Worm (Caenorhabditis elegans) whole organism, L1 larva: ENCODE measurements around the gene cysl-2.

Experiments
- C04F5.9 ChIP-seq: sonication (generic microtip); optimal IDR thresholded peaks from 2 replicates; lab custom pipeline; 2016; ENCODE audit warnings: missing genetic modification characterization, missing compliant biosample characterization
- C16A3.4 ChIP-seq: fragments of 150-350 bp; optimal IDR thresholded peaks from 2 replicates; lab custom pipeline; 2014; ENCODE audit warnings: missing biosample characterization, missing genetic modification characterization
- C34B4.2 ChIP-seq: sonication (generic microtip); optimal IDR thresholded peaks from 2 replicates; lab custom pipeline; 2017; ENCODE audit warnings: mild to moderate bottlenecking, missing genetic modification characterization, missing compliant biosample characterization
- F16B12.6 ChIP-seq: fragments of 150-350 bp; optimal IDR thresholded peaks from 2 replicates; lab custom pipeline; 2014; ENCODE audit warnings: missing biosample characterization, missing genetic modification characterization
- Y116A8C.19 ChIP-seq: sonication (generic microtip); optimal IDR thresholded peaks from 2 replicates; lab custom pipeline; 2016; ENCODE audit warnings: missing compliant biosample characterization, missing genetic modification characterization, borderline replicate concordance
- aha-1 ChIP-seq: fragments of 150-350 bp; optimal IDR thresholded peaks from 2 replicates; lab custom pipeline; 2014; ENCODE audit warnings: missing biosample characterization, missing genetic modification characterization
- aly-2 ChIP-seq: fragments of 150-350 bp; optimal IDR thresholded peaks from 2 replicates; lab custom pipeline; 2014; ENCODE audit warnings: missing biosample characterization, missing genetic modification characterization
- blmp-1 ChIP-seq: fragments of 150-350 bp; optimal IDR thresholded peaks from 2 replicates; lab custom pipeline; 2014; ENCODE audit warnings: missing biosample characterization, missing genetic modification characterization
- ceh-82 ChIP-seq, 3 experiments: fragments of 150-350 bp in 1 of 3; sonication (generic microtip) in 2 of 3; optimal IDR thresholded peaks; 2 replicates each; lab custom pipeline; 2014 to 2017; ENCODE audit warnings: missing biosample characterization in 3 of 3, missing genetic modification characterization in 3 of 3
- ceh-88 ChIP-seq: fragments of 200-800 bp; sonication (Bioruptor generic); IDR thresholded peaks from 2 replicates; pipeline ENCODE4 v1.3.6; 2022; ENCODE audit warnings: missing genetic modification characterization, missing compliant biosample characterization
- ceh-90 ChIP-seq: sonication (generic microtip); optimal IDR thresholded peaks from 2 replicates; lab custom pipeline; 2016; ENCODE audit warnings: missing genetic modification characterization, missing compliant biosample characterization
- ces-1 ChIP-seq: fragments of 150-350 bp; optimal IDR thresholded peaks from 2 replicates; lab custom pipeline; 2014; ENCODE audit warnings: missing biosample characterization, missing genetic modification reagents, missing genetic modification characterization
- dpl-1 ChIP-seq, 3 experiments: fragments of 150-350 bp in 2 of 3; sonication (generic microtip) in 1 of 3; optimal IDR thresholded peaks; 2 replicates each; lab custom pipeline; 2014 to 2017; ENCODE audit warnings: missing biosample characterization in 3 of 3, missing genetic modification characterization in 3 of 3, missing genetic modification reagents in 3 of 3
- efl-1 ChIP-seq, 4 experiments: fragments of 150-350 bp; optimal IDR thresholded peaks in 3 of 4; peaks in 1 of 4; 1 replicate in 1 of 4; 2 replicates in 3 of 4; lab custom pipeline; 2014; ENCODE audit warnings: missing biosample characterization in 2 of 4, missing genetic modification characterization in 2 of 4, missing genetic modification reagents in 2 of 4
- egl-13 ChIP-seq: sonication (generic microtip); optimal IDR thresholded peaks from 2 replicates; lab custom pipeline; 2016; ENCODE audit warnings: missing genotype, missing genetic modification reagents, missing genetic modification characterization, missing compliant biosample characterization
- elt-3 ChIP-seq, 6 experiments: fragments of 150-350 bp in 1 of 6; sonication (generic microtip); optimal IDR thresholded peaks; 2 replicates each; lab custom pipeline; 2017 to 2018; ENCODE audit warnings: missing biosample characterization in 6 of 6, missing genetic modification characterization in 6 of 6, inconsistent platforms in 1 of 6
- ets-5 ChIP-seq: fragments of 200-800 bp; sonication (Bioruptor generic); IDR thresholded peaks from 2 replicates; pipeline ENCODE4 v1.3.6; 2022; ENCODE audit warnings: missing genetic modification characterization, missing compliant biosample characterization
- fkh-10 ChIP-seq: sonication (generic microtip); optimal IDR thresholded peaks from 2 replicates; lab custom pipeline; 2017; ENCODE audit warnings: missing biosample characterization, missing genetic modification reagents, missing genetic modification characterization
- grh-1 ChIP-seq: fragments of 200-800 bp; sonication (Bioruptor generic); IDR thresholded peaks from 2 replicates; pipeline ENCODE4 v1.3.6; 2022; ENCODE audit warnings: missing genetic modification reagents, missing genetic modification characterization, missing compliant biosample characterization
- hlh-17 ChIP-seq: fragments of 200-800 bp; sonication (Bioruptor generic); optimal IDR thresholded peaks from 2 replicates; lab custom pipeline; 2018; ENCODE audit warnings: missing genetic modification characterization, mild to moderate bottlenecking, missing compliant biosample characterization, moderate library complexity, borderline replicate concordance
- hlh-4 ChIP-seq: sonication (generic microtip); optimal IDR thresholded peaks from 2 replicates; lab custom pipeline; 2016; ENCODE audit warnings: mild to moderate bottlenecking, missing genetic modification characterization, missing compliant biosample characterization
- hpl-2 ChIP-seq: fragments of 150-350 bp; optimal IDR thresholded peaks from 2 replicates; lab custom pipeline; 2014; ENCODE audit warnings: missing biosample characterization, missing genetic modification reagents, missing genetic modification characterization
- jun-1 ChIP-seq: fragments of 150-350 bp; optimal IDR thresholded peaks from 2 replicates; lab custom pipeline; 2014; ENCODE audit warnings: missing biosample characterization, missing genetic modification reagents, missing genetic modification characterization
- lin-13 ChIP-seq: fragments of 150-350 bp; optimal IDR thresholded peaks from 2 replicates; lab custom pipeline; 2014; ENCODE audit warnings: missing biosample characterization, missing genetic modification reagents, missing genetic modification characterization
- lin-14 ChIP-seq: fragments of 200-800 bp; sonication (Bioruptor generic); optimal IDR thresholded peaks from 2 replicates; lab custom pipeline; 2018; ENCODE audit warnings: mild to moderate bottlenecking, missing genetic modification characterization, moderate library complexity, missing compliant biosample characterization
- lin-15B ChIP-seq: fragments of 150-350 bp; sonication (generic microtip); optimal IDR thresholded peaks from 3 replicates; lab custom pipeline; 2014; ENCODE audit warnings: missing biosample characterization, missing genetic modification characterization
- lin-35 ChIP-seq, 2 experiments: fragments of 150-350 bp; optimal IDR thresholded peaks; 2 replicates each; lab custom pipeline; 2014; ENCODE audit warnings: missing biosample characterization in 2 of 2, missing genetic modification characterization in 2 of 2, missing genetic modification reagents in 2 of 2
- lir-3 ChIP-seq: sonication (generic microtip); optimal IDR thresholded peaks from 2 replicates; lab custom pipeline; 2016; ENCODE audit warnings: mild to moderate bottlenecking, missing genetic modification characterization, moderate library complexity, missing compliant biosample characterization; ENCODE audit not compliant: poor library complexity
- lsy-2 ChIP-seq, 2 experiments: fragments of 150-350 bp; optimal IDR thresholded peaks; 2 replicates each; lab custom pipeline; 2014; ENCODE audit warnings: missing biosample characterization in 2 of 2, missing genetic modification characterization in 2 of 2
- mab-9 ChIP-seq: fragments of 200-800 bp; sonication (Bioruptor generic); IDR thresholded peaks from 2 replicates; pipeline ENCODE4 v1.3.6; 2022; ENCODE audit warnings: missing genetic modification reagents, missing genetic modification characterization, missing compliant biosample characterization
- mef-2 ChIP-seq: fragments of 150-350 bp; optimal IDR thresholded peaks from 2 replicates; lab custom pipeline; 2014; ENCODE audit warnings: missing biosample characterization, missing genetic modification characterization
- mep-1 ChIP-seq: fragments of 150-350 bp; optimal IDR thresholded peaks from 2 replicates; lab custom pipeline; 2014; ENCODE audit warnings: missing biosample characterization, missing genetic modification characterization
- nhr-12 ChIP-seq: sonication (generic microtip); optimal IDR thresholded peaks from 2 replicates; lab custom pipeline; 2017; ENCODE audit warnings: missing biosample characterization, missing genetic modification characterization
- nhr-20 ChIP-seq: sonication (generic microtip); optimal IDR thresholded peaks from 2 replicates; lab custom pipeline; 2016; ENCODE audit warnings: mild to moderate bottlenecking, missing genetic modification characterization, missing compliant biosample characterization
- nhr-28 ChIP-seq: fragments of 150-350 bp; optimal IDR thresholded peaks from 2 replicates; lab custom pipeline; 2014; ENCODE audit warnings: missing biosample characterization, missing genetic modification characterization
- nhr-47 ChIP-seq: sonication (generic microtip); optimal IDR thresholded peaks from 2 replicates; lab custom pipeline; 2016; ENCODE audit warnings: mild to moderate bottlenecking, missing genetic modification characterization, moderate library complexity, missing compliant biosample characterization
- nhr-84 ChIP-seq: sonication (generic microtip); optimal IDR thresholded peaks from 2 replicates; lab custom pipeline; 2017; ENCODE audit warnings: missing biosample characterization, missing genetic modification characterization
- pax-3 ChIP-seq: fragments of 200-800 bp; sonication (Bioruptor generic); optimal IDR thresholded peaks from 2 replicates; lab custom pipeline; 2018; ENCODE audit warnings: mild to moderate bottlenecking, missing genetic modification characterization, moderate library complexity, missing compliant biosample characterization
- pqm-1 ChIP-seq: sonication (generic microtip); optimal IDR thresholded peaks from 3 replicates; lab custom pipeline; 2017; ENCODE audit warnings: missing biosample characterization, missing genetic modification characterization
- rnt-1 ChIP-seq: sonication (generic microtip); optimal IDR thresholded peaks from 2 replicates; lab custom pipeline; 2016; ENCODE audit warnings: mild to moderate bottlenecking, missing genetic modification characterization, moderate library complexity, missing compliant biosample characterization
- skn-1 ChIP-seq: fragments of 150-350 bp; optimal IDR thresholded peaks from 2 replicates; lab custom pipeline; 2014; ENCODE audit warnings: missing biosample characterization, missing genetic modification characterization
- snpc-4 ChIP-seq: fragments of 150-350 bp; optimal IDR thresholded peaks from 2 replicates; lab custom pipeline; 2014; ENCODE audit warnings: missing biosample characterization, missing genetic modification characterization
- snu-23 ChIP-seq: sonication (generic microtip); optimal IDR thresholded peaks from 2 replicates; lab custom pipeline; 2016; ENCODE audit warnings: missing genetic modification characterization, missing compliant biosample characterization
- sox-4 ChIP-seq: sonication (generic microtip); optimal IDR thresholded peaks from 2 replicates; lab custom pipeline; 2016; ENCODE audit warnings: missing genetic modification characterization, missing compliant biosample characterization
- sup-37 ChIP-seq: fragments of 200-800 bp; sonication (Bioruptor generic); optimal IDR thresholded peaks from 2 replicates; lab custom pipeline; 2018; ENCODE audit warnings: mild to moderate bottlenecking, missing genetic modification characterization, missing compliant biosample characterization
- tbx-2 ChIP-seq: sonication (generic microtip); optimal IDR thresholded peaks from 2 replicates; lab custom pipeline; 2016; ENCODE audit warnings: missing genetic modification characterization, missing compliant biosample characterization
- tlp-1 ChIP-seq: fragments of 150-350 bp; optimal IDR thresholded peaks from 2 replicates; lab custom pipeline; 2014; ENCODE audit warnings: missing biosample characterization, missing genetic modification characterization
- unc-62 ChIP-seq: fragments of 150-350 bp; optimal IDR thresholded peaks from 2 replicates; lab custom pipeline; 2014; ENCODE audit warnings: missing biosample characterization, missing genetic modification reagents, missing genetic modification characterization
- unc-86 ChIP-seq: sonication (generic microtip); optimal IDR thresholded peaks from 2 replicates; lab custom pipeline; 2016; ENCODE audit warnings: missing genetic modification characterization, missing compliant biosample characterization
- vab-15 ChIP-seq: sonication (generic microtip); optimal IDR thresholded peaks from 2 replicates; lab custom pipeline; 2017; ENCODE audit warnings: missing genotype, mild to moderate bottlenecking, missing genetic modification characterization, missing compliant biosample characterization
- ztf-11 ChIP-seq, 2 experiments: sonication (generic microtip); optimal IDR thresholded peaks; 2 replicates each; lab custom pipeline; 2016 to 2017; ENCODE audit warnings: missing genetic modification characterization in 2 of 2, missing biosample characterization in 1 of 2, missing compliant biosample characterization in 1 of 2
- ztf-4 ChIP-seq: fragments of 150-350 bp; optimal IDR thresholded peaks from 2 replicates; lab custom pipeline; 2014; ENCODE audit warnings: missing biosample characterization, missing genetic modification characterization

The cysl-2 gene

ce11 chrII:14497848-14498247 lies 3.6 kb upstream of the cysl-2 start, which contains the start of gene dhs-8 (continued):
- TF ChIP-seq snpc-4: no peak
- TF ChIP-seq vab-15 (tag; lab: Kevin White, UChicago): no peak
- TF ChIP-seq nhr-28 (tag; lab: Kevin White, UChicago): no peak
- no peak for TF ChIP-seq rnt-1
- TF ChIP-seq mab-9: no peak
- no peak for TF ChIP-seq C34B4.2
- TF ChIP-seq elt-3 (tag; optimal IDR thresholded peaks at IDR 0.05; lab: Kevin White, UChicago): peak in 2 of 6 experiments; percentile 19 to 26
- no peak for TF ChIP-seq ceh-82 (tag; optimal IDR thresholded peaks at IDR 0.05; lab: Kevin White, UChicago)
- no peak for TF ChIP-seq tlp-1 (tag; lab: Kevin White, UChicago)
- TF ChIP-seq tbx-2: no peak
- TF ChIP-seq fkh-10: no peak
- peak; percentile 13 to 21 for TF ChIP-seq lin-35 (GFP tag; optimal IDR thresholded peaks at IDR 0.05; lab: Kevin White, UChicago)
- no peak for TF ChIP-seq grh-1 (GFP tag; lab: Robert Waterston, UW)
- no peak for TF ChIP-seq ztf-4 (tag; lab: Kevin White, UChicago)
- TF ChIP-seq hpl-2 (GFP tag; lab: Kevin White, UChicago): no peak
- no peak for TF ChIP-seq ztf-11 (tag; optimal IDR thresholded peaks at IDR 0.05; lab: Kevin White, UChicago)
- TF ChIP-seq aha-1 (tag; lab: Kevin White, UChicago): no peak
- no peak for TF ChIP-seq unc-86
- no peak for TF ChIP-seq C04F5.9 (tag; lab: Kevin White, UChicago)
- TF ChIP-seq dpl-1 (GFP tag; optimal IDR thresholded peaks at IDR 0.05; lab: Kevin White, UChicago): no peak
- TF ChIP-seq hlh-17 (GFP tag; lab: Kevin White, UChicago): no peak
- no peak for TF ChIP-seq nhr-12 (tag; lab: Kevin White, UChicago)
- TF ChIP-seq lir-3: no peak
- TF ChIP-seq lin-15B: no peak
- TF ChIP-seq pqm-1 (tag; lab: Kevin White, UChicago): no peak
- TF ChIP-seq jun-1 (tag; lab: Kevin White, UChicago): no peak
- no peak for TF ChIP-seq egl-13 (tag; lab: Kevin White, UChicago)
- no peak for TF ChIP-seq lsy-2 (tag; optimal IDR thresholded peaks at IDR 0.05; lab: Kevin White, UChicago)
- TF ChIP-seq ceh-88 (GFP tag; lab: Robert Waterston, UW): no peak
- TF ChIP-seq efl-1 (optimal IDR thresholded peaks at IDR 0.05; lab: Kevin White, UChicago): no peak
- no peak for TF ChIP-seq efl-1 (GFP tag; optimal IDR thresholded peaks at IDR 0.05 in 1 of 2; lab: Kevin White, UChicago)
- peak; percentile 67 for TF ChIP-seq nhr-20 (tag; lab: Kevin White, UChicago)
- TF ChIP-seq F16B12.6 (tag; lab: Kevin White, UChicago): no peak
- TF ChIP-seq ets-5 (GFP tag; lab: Robert Waterston, UW): no peak
- peak; percentile 41 for TF ChIP-seq snu-23
- TF ChIP-seq nhr-47 (tag; lab: Kevin White, UChicago): no peak
- peak; percentile 35 for TF ChIP-seq mep-1 (tag; lab: Kevin White, UChicago)
- peak; percentile 43 for TF ChIP-seq blmp-1
- TF ChIP-seq hlh-4 (tag; lab: Kevin White, UChicago): no peak
- no peak for TF ChIP-seq lin-13
- TF ChIP-seq unc-62 (GFP tag; lab: Kevin White, UChicago): no peak
- no peak for TF ChIP-seq aly-2 (tag; lab: Kevin White, UChicago)
- TF ChIP-seq nhr-84 (tag; lab: Kevin White, UChicago): no peak

ce11 chrII:14496809-14497208 lies 2.6 kb upstream of the cysl-2 start:
- TF ChIP-seq unc-62 (GFP tag; lab: Kevin White, UChicago): no peak
- TF ChIP-seq sup-37 (GFP tag; lab: Kevin White, UChicago): no peak
- no peak for TF ChIP-seq mab-9
- peak; percentile 44 for TF ChIP-seq mef-2 (tag; lab: Kevin White, UChicago)
- peak; percentile 24 for TF ChIP-seq sox-4 (tag; lab: Kevin White, UChicago)
- no peak for TF ChIP-seq C34B4.2
- no peak for TF ChIP-seq nhr-84 (tag; lab: Kevin White, UChicago)
- peak; percentile 33 for TF ChIP-seq unc-86
- TF ChIP-seq ces-1 (GFP tag; lab: Kevin White, UChicago): no peak
- no peak for TF ChIP-seq tlp-1 (tag; lab: Kevin White, UChicago)
- peak; percentile 76 for TF ChIP-seq pax-3 (tag; lab: Kevin White, UChicago)
- TF ChIP-seq Y116A8C.19 (tag; lab: Kevin White, UChicago): no peak
- peak; percentile 93 for TF ChIP-seq C16A3.4
- TF ChIP-seq ets-5 (GFP tag; lab: Robert Waterston, UW): no peak
- TF ChIP-seq lsy-2 (tag; optimal IDR thresholded peaks at IDR 0.05; lab: Kevin White, UChicago): peak; percentile 67 to 92
- TF ChIP-seq snu-23: peak; percentile 88
- TF ChIP-seq lin-14 (GFP tag; lab: Kevin White, UChicago): peak; percentile 69
- TF ChIP-seq grh-1 (GFP tag; lab: Robert Waterston, UW): peak; percentile 47; the same call in 1 of the 2 replicates
- TF ChIP-seq hlh-17 (GFP tag; lab: Kevin White, UChicago): no peak
- peak; percentile 53 for TF ChIP-seq ceh-90 (tag; lab: Kevin White, UChicago)
- TF ChIP-seq jun-1 (tag; lab: Kevin White, UChicago): peak; percentile 56
- TF ChIP-seq skn-1 (tag; lab: Kevin White, UChicago): peak; percentile 97
